Worm (Caenorhabditis elegans): ENCODE results near the gene aip-1.
A peak's percentile ranks its signal among the peaks of the same experiment; 100 is the strongest.

DNA sequence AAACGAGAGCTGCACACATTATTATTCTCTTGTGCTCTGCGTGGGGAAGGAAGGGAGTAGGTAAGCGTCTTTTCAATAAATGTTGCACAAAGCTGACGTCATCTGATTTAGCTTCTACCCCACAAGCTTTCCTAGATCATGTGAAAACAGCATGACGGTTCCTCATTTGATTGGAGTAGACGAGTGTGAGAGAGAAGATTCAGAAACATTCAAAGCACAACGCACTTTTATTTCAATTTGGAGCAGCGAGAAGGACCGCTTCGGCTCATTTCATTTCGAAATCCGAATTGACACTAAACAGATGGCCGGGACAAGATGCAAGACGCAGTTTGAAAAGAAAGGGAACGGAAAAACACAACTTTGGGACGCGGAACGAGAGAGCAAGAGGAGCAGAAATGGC is 7.8 kb upstream of the aip-1 start:
- no peak for TF ChIP-seq unc-62 (GFP tag; optimal IDR thresholded peaks at IDR 0.05)
- no peak for TF ChIP-seq fos-1 (tag; optimal IDR thresholded peaks at IDR 0.05)
- TF ChIP-seq F16B12.6 (tag; optimal IDR thresholded peaks at IDR 0.05), result no peak
- TF ChIP-seq lin-13 (GFP tag; optimal IDR thresholded peaks at IDR 0.05), result no peak
- no peak for TF ChIP-seq ceh-63 (GFP tag; optimal IDR thresholded peaks at IDR 0.05)
- TF ChIP-seq fkh-10 (GFP tag; optimal IDR thresholded peaks at IDR 0.05), result peak; percentile 29

Measured in whole organism, L1 larva.